Worm (Caenorhabditis elegans) whole organism, mixed stage, embryonic: ENCODE data around the gene hot-2.

ENCODE experiments used
- M03D4.4 ChIP-seq: sonication (generic microtip); optimal IDR thresholded peaks from 2 replicates; lab custom pipeline; 2017; ENCODE audit warnings: mild to moderate bottlenecking, missing genetic modification characterization, missing compliant biosample characterization
- bed-3 ChIP-seq: fragments of 200-800 bp; sonication (Bioruptor generic); optimal IDR thresholded peaks from 3 replicates; lab custom pipeline; 2018; ENCODE audit warnings: mild to moderate bottlenecking, missing genetic modification characterization, moderate library complexity, missing compliant biosample characterization
- blmp-1 ChIP-seq: fragments of 150-350 bp; optimal IDR thresholded peaks from 2 replicates; lab custom pipeline; 2014; ENCODE audit warnings: missing biosample characterization, missing genetic modification characterization
- ceh-39 ChIP-seq: fragments of 150-350 bp; optimal IDR thresholded peaks from 2 replicates; lab custom pipeline; 2014; ENCODE audit warnings: missing biosample characterization, missing genetic modification characterization
- ceh-43 ChIP-seq: fragments of 200-800 bp; sonication (Bioruptor generic); optimal IDR thresholded peaks from 2 replicates; lab custom pipeline; 2018; ENCODE audit warnings: mild to moderate bottlenecking, missing genetic modification characterization, moderate library complexity, missing compliant biosample characterization
- ceh-83 ChIP-seq: fragments of 200-800 bp; sonication (Bioruptor generic); optimal IDR thresholded peaks from 2 replicates; lab custom pipeline; 2018; ENCODE audit warnings: mild to moderate bottlenecking, missing genetic modification characterization, missing compliant biosample characterization
- ces-1 ChIP-seq: fragments of 150-350 bp; optimal IDR thresholded peaks from 2 replicates; lab custom pipeline; 2014; ENCODE audit warnings: missing biosample characterization, missing genetic modification reagents, missing genetic modification characterization
- cnd-1 ChIP-seq: fragments of 200-800 bp; sonication (Bioruptor generic); optimal IDR thresholded peaks from 2 replicates; lab custom pipeline; 2018; ENCODE audit warnings: mild to moderate bottlenecking, missing genetic modification characterization, missing compliant biosample characterization
- drap-1 ChIP-seq: fragments of 200-800 bp; sonication (Bioruptor generic); optimal IDR thresholded peaks from 3 replicates; lab custom pipeline; 2018; ENCODE audit warnings: mild to moderate bottlenecking, missing genetic modification characterization, missing compliant biosample characterization
- elt-1 ChIP-seq: sonication (generic microtip); optimal IDR thresholded peaks from 2 replicates; lab custom pipeline; 2017; ENCODE audit warnings: missing genetic modification characterization, mild to moderate bottlenecking, missing compliant biosample characterization, antibody characterized with exemption, moderate library complexity, borderline replicate concordance; ENCODE audit not compliant: insufficient read depth
- elt-3 ChIP-seq: fragments of 150-350 bp; optimal IDR thresholded peaks from 2 replicates; lab custom pipeline; 2014; ENCODE audit warnings: missing biosample characterization, missing genetic modification characterization
- flh-1 ChIP-seq: fragments of 200-800 bp; sonication (Bioruptor generic); optimal IDR thresholded peaks from 2 replicates; lab custom pipeline; 2018; ENCODE audit warnings: mild to moderate bottlenecking, missing genetic modification characterization, moderate library complexity, missing compliant biosample characterization
- ham-2 ChIP-seq: fragments of 200-800 bp; sonication (Bioruptor generic); optimal IDR thresholded peaks from 2 replicates; lab custom pipeline; 2018; ENCODE audit warnings: mild to moderate bottlenecking, missing genetic modification characterization, missing compliant biosample characterization
- hlh-1 ChIP-seq: fragments of 150-350 bp; optimal IDR thresholded peaks from 2 replicates; lab custom pipeline; 2014; ENCODE audit warnings: missing biosample characterization, missing genetic modification reagents, missing genetic modification characterization
- lin-13 ChIP-seq: fragments of 150-350 bp; optimal IDR thresholded peaks from 2 replicates; lab custom pipeline; 2014; ENCODE audit warnings: missing biosample characterization, missing genetic modification characterization
- lin-32 ChIP-seq: fragments of 200-800 bp; sonication (Bioruptor generic); optimal IDR thresholded peaks from 2 replicates; lab custom pipeline; 2018; ENCODE audit warnings: mild to moderate bottlenecking, missing genetic modification characterization, missing compliant biosample characterization
- lsy-2 ChIP-seq: fragments of 150-350 bp; optimal IDR thresholded peaks from 2 replicates; lab custom pipeline; 2014; ENCODE audit warnings: missing biosample characterization, missing genetic modification characterization
- mab-5 ChIP-seq: fragments of 150-350 bp; optimal IDR thresholded peaks from 2 replicates; lab custom pipeline; 2014; ENCODE audit warnings: missing biosample characterization, missing genetic modification characterization
- mep-1 ChIP-seq: fragments of 150-350 bp; optimal IDR thresholded peaks from 2 replicates; lab custom pipeline; 2017; ENCODE audit warnings: missing biosample characterization, missing genetic modification reagents, missing genetic modification characterization, inconsistent platforms
- mls-2 ChIP-seq: sonication (generic microtip); optimal IDR thresholded peaks from 2 replicates; lab custom pipeline; 2016; ENCODE audit warnings: mild to moderate bottlenecking, missing genetic modification characterization, moderate library complexity, missing compliant biosample characterization
- nhr-12 ChIP-seq: fragments of 150-350 bp; optimal IDR thresholded peaks from 2 replicates; lab custom pipeline; 2014; ENCODE audit warnings: missing biosample characterization, missing genetic modification characterization
- nhr-2 ChIP-seq: fragments of 150-350 bp; optimal IDR thresholded peaks from 2 replicates; lab custom pipeline; 2014; ENCODE audit warnings: missing biosample characterization, missing genetic modification characterization
- nhr-237 ChIP-seq: fragments of 150-350 bp; optimal IDR thresholded peaks from 2 replicates; lab custom pipeline; 2014; ENCODE audit warnings: missing biosample characterization, missing genetic modification characterization
- nhr-28 ChIP-seq: fragments of 150-350 bp; optimal IDR thresholded peaks from 2 replicates; lab custom pipeline; 2014; ENCODE audit warnings: missing biosample characterization, missing genetic modification characterization
- nhr-76 ChIP-seq: sonication (generic microtip); optimal IDR thresholded peaks from 2 replicates; lab custom pipeline; 2017; ENCODE audit warnings: missing biosample characterization, missing genetic modification characterization
- pha-4 ChIP-seq: fragments of 150-350 bp; optimal IDR thresholded peaks from 2 replicates; lab custom pipeline; 2018; ENCODE audit warnings: missing biosample characterization, missing genetic modification reagents, missing genetic modification characterization
- sem-2 ChIP-seq: fragments of 200-800 bp; sonication (Bioruptor generic); optimal IDR thresholded peaks from 2 replicates; lab custom pipeline; 2018; ENCODE audit warnings: mild to moderate bottlenecking, missing genetic modification characterization, missing compliant biosample characterization
- snpc-4 ChIP-seq: fragments of 150-350 bp; optimal IDR thresholded peaks from 2 replicates; lab custom pipeline; 2014; ENCODE audit warnings: missing biosample characterization, missing genetic modification characterization
- sptf-1 ChIP-seq: sonication (generic microtip); optimal IDR thresholded peaks from 2 replicates; lab custom pipeline; 2017; ENCODE audit warnings: mild to moderate bottlenecking, missing genetic modification characterization, moderate library complexity, missing compliant biosample characterization
- tbx-8 ChIP-seq: fragments of 200-800 bp; sonication (Bioruptor generic); optimal IDR thresholded peaks from 2 replicates; lab custom pipeline; 2018; ENCODE audit warnings: mild to moderate bottlenecking, missing genetic modification characterization, moderate library complexity, missing compliant biosample characterization
- unc-120 ChIP-seq: sonication (generic microtip); optimal IDR thresholded peaks from 2 replicates; lab custom pipeline; 2017; ENCODE audit warnings: missing genetic modification characterization, missing compliant biosample characterization; ENCODE audit not compliant: poor library complexity, severe bottlenecking
- unc-39 ChIP-seq: fragments of 150-350 bp; optimal IDR thresholded peaks from 2 replicates; lab custom pipeline; 2014; ENCODE audit warnings: missing biosample characterization, missing genetic modification characterization
- unc-62 ChIP-seq: fragments of 150-350 bp; optimal IDR thresholded peaks from 2 replicates; lab custom pipeline; 2014; ENCODE audit warnings: missing biosample characterization, missing genetic modification reagents, missing genetic modification characterization
- zip-8 ChIP-seq: fragments of 150-350 bp; optimal IDR thresholded peaks from 2 replicates; lab custom pipeline; 2014; ENCODE audit warnings: missing biosample characterization, missing genetic modification characterization
- ztf-11 ChIP-seq: fragments of 150-350 bp; optimal IDR thresholded peaks from 2 replicates; lab custom pipeline; 2014; ENCODE audit warnings: missing biosample characterization, missing genetic modification characterization

hot-2 gene

DNA sequence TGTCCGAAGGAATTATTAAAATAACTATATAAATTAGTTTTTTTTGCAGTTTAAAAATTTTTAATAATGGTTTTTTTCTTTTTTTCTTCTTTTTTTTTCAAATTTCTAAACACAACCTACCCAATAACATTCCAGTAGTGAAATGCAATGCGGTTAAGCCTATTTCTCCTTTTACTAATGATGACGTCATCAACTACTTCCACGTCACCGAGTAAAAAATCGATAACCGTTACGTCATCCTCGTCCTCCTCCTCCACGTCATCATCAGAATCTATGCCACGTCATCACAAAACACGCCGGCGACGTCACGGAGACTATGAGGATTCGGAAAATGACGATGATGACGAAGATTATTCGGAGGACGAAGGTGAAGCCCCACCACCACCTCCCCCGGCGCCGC, at the start of gene hot-2:
Gene hot-2 (plus strand): TSS at position 134 of the 400 bp plus-strand sequence.
- TF ChIP-seq zip-8 (tag; lab: Kevin White, UChicago), result peak; percentile 98
- TF ChIP-seq cnd-1 (tag; lab: Kevin White, UChicago), result no peak

DNA sequence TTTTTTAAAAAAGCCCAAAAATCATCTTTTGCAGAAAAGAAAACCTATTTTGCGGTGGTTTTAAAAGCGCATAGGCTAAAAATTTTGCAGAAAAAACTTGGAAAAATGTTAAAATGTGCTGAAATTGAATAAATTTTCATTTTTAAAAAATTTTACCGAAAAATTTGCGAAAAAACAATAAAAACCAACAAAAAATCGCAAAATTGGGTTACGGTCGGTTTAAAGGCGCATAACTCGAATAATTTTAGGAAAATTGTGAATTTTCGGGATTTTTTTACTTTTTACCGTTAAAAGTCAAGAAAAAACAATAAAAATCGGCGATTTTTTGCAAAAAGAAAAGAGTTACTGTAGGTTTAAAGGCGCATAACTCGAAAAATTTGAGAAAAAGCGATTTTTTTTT, 49.3 kb upstream of the hot-2 start:
- no peak for TF ChIP-seq unc-62 (GFP tag; lab: Kevin White, UChicago)
- no peak for TF ChIP-seq nhr-76 (tag; lab: Kevin White, UChicago)
- TF ChIP-seq nhr-2 (tag; lab: Kevin White, UChicago), result no peak
- no peak for TF ChIP-seq lin-32 (GFP tag; lab: Kevin White, UChicago)
- no peak for TF ChIP-seq drap-1 (GFP tag; lab: Kevin White, UChicago)
- no peak for TF ChIP-seq elt-1
- TF ChIP-seq, all 35 proteins: peak for 0

DNA sequence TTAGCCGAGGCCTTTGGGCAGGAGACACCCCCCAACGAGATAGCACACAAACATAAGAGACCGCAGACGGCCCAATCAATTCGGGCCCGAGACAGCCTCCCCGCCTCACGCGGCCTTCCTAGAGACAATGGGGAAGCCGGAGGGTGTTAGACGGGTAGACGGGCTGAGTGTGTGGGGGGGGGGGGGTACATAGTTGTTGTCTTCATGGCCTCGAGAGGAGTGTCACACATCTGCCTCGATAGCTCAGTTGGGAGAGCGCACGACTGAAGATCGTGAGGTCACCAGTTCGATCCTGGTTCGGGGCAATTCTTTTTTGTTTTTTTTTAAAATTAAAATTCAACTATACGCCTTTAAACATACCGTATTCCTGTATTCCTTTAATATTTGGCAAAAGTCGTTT, 48.7 kb upstream of the hot-2 start:
- TF ChIP-seq snpc-4 (tag; lab: Kevin White, UChicago) (no peak), nhr-2 (tag; lab: Kevin White, UChicago) (no peak), sem-2 (GFP tag; lab: Kevin White, UChicago) (peak; percentile 75), bed-3 (GFP tag; lab: Kevin White, UChicago) (peak; percentile 59), unc-120 (peak; percentile 73), pha-4 (tag; lab: Kevin White, UChicago) (no peak), lin-32 (GFP tag; lab: Kevin White, UChicago) (peak; percentile 69), zip-8 (tag; lab: Kevin White, UChicago) (no peak), hlh-1 (peak; percentile 5), unc-39 (tag; lab: Kevin White, UChicago) (no peak), sptf-1 (tag; lab: Kevin White, UChicago) (peak; percentile 89), drap-1 (GFP tag; lab: Kevin White, UChicago) (peak; percentile 98), mab-5 (tag; lab: Kevin White, UChicago) (no peak), tbx-8 (GFP tag; lab: Kevin White, UChicago) (peak; percentile 62), ceh-83 (peak; percentile 92), ceh-39 (tag; lab: Kevin White, UChicago) (no peak), unc-62 (GFP tag; lab: Kevin White, UChicago) (peak; percentile 19), ztf-11 (tag; lab: Kevin White, UChicago) (no peak), nhr-12 (no peak), elt-1 (no peak), nhr-237 (tag; lab: Kevin White, UChicago) (peak; percentile 13), mep-1 (tag; lab: Kevin White, UChicago) (no peak), ces-1 (GFP tag; lab: Kevin White, UChicago) (peak; percentile 20), lsy-2 (tag; lab: Kevin White, UChicago) (peak; percentile 19), M03D4.4 (peak; percentile 88), lin-13 (tag; lab: Kevin White, UChicago) (peak; percentile 61), nhr-28 (tag; lab: Kevin White, UChicago) (no peak), cnd-1 (tag; lab: Kevin White, UChicago) (peak; percentile 90), elt-3 (tag; lab: Kevin White, UChicago) (no peak), ham-2 (GFP tag; lab: Kevin White, UChicago) (peak; percentile 79), nhr-76 (tag; lab: Kevin White, UChicago) (no peak), mls-2 (tag; lab: Kevin White, UChicago) (peak; percentile 92), blmp-1 (tag; lab: Kevin White, UChicago) (peak; percentile 5), ceh-43 (GFP tag; lab: Kevin White, UChicago) (peak; percentile 79), flh-1 (GFP tag; lab: Kevin White, UChicago) (peak; percentile 52)

DNA sequence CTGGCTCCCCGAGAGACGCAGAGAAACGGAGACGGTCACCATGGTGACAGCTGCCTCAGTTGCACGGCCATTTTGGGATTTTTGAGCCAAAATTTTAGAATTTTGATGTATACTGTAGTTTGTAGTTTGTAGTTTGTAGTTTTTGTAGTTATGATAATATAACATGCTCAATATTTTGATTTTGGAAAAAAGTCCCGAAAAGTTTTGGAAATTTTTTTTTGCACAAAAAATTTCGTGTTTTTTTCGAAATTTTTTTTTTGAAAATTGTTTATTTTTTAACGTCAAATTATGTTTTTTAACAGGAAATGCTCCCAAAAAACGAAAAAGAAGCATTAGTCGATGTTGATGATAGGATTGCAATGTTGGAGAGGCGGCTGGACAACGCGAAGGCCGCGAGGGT, 47.3 kb upstream of the hot-2 start, which contains the start of gene dyf-17:
Gene dyf-17 (plus strand): TSS at position 301 of the 400 bp plus-strand sequence.
- no peak for TF ChIP-seq nhr-76 (tag; lab: Kevin White, UChicago)
- peak; percentile 15 for TF ChIP-seq lin-32 (GFP tag; lab: Kevin White, UChicago)
- TF ChIP-seq bed-3 (GFP tag; lab: Kevin White, UChicago), result no peak
